Fruit fly (Drosophila melanogaster): ENCODE data around the gene CG13928.

Gene CG13928

dm6 chr3L:1661738-1662370 lies 33.7 kb upstream of the CG13928 start:
- no peak for TF ChIP-seq psq (optimal IDR thresholded peaks at IDR 0.05)

- no peak for TF ChIP-seq pan (optimal IDR thresholded peaks at IDR 0.05)
- TF ChIP-seq psq (optimal IDR thresholded peaks at IDR 0.05), result no peak
- no peak for TF ChIP-seq Dll (optimal IDR thresholded peaks at IDR 0.05)
- no peak for TF ChIP-seq usp (GFP tag; optimal IDR thresholded peaks at IDR 0.05)
- no peak for TF ChIP-seq EcR (GFP tag; optimal IDR thresholded peaks at IDR 0.05)
- no peak for TF ChIP-seq CG8478 (optimal IDR thresholded peaks at IDR 0.05)
Observed at dm6 chr3L:1653752-1654151, 25.6 kb upstream of the CG13928 start.

- no peak for TF ChIP-seq Dll (optimal IDR thresholded peaks at IDR 0.05)
- TF ChIP-seq EcR (GFP tag; optimal IDR thresholded peaks at IDR 0.05), result no peak
- no peak for TF ChIP-seq psq (optimal IDR thresholded peaks at IDR 0.05)
- TF ChIP-seq CG8478 (optimal IDR thresholded peaks at IDR 0.05), result no peak
- no peak for TF ChIP-seq pan (optimal IDR thresholded peaks at IDR 0.05)
Observed at dm6 chr3L:1652700-1653200, 24.6 kb upstream of the CG13928 start, which contains the start of the genes CG7970 and Vta1. Gene CG7970 (plus strand): TSS chr3L:1652750. Gene Vta1 (minus strand): TSS chr3L:1652900.

DNA sequence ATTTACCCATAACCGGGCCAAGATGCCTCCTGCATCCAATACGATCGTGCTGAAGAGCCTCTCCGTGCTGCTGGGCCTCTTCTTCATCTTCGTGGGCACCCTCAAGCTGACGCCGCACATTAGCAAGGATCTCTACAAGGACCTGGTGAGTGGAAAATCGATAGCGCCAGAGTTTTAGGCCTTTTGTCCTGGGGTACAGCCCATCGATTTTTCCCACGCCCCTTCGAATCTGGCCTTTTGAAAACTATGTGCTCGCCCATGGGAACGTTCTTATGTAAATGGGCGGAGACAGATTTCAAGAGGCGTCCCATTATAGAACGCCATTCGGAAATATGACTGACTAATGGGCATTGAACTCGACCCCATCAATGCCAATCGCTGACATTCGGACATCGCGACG lies 21.2 kb upstream of the CG13928 start:
- TF ChIP-seq pan (optimal IDR thresholded peaks at IDR 0.05), result no peak
- TF ChIP-seq EcR (GFP tag; optimal IDR thresholded peaks at IDR 0.05), result no peak
- TF ChIP-seq psq (optimal IDR thresholded peaks at IDR 0.05), result no peak
- no peak for TF ChIP-seq Dll (optimal IDR thresholded peaks at IDR 0.05)

dm6 chr3L:1648690-1649355 lies 20.6 kb upstream of the CG13928 start, which contains the start of gene CG13920:
Gene CG13920 (plus strand): TSS chr3L:1648944.
- TF ChIP-seq Dll (optimal IDR thresholded peaks at IDR 0.05) (no peak), pan (optimal IDR thresholded peaks at IDR 0.05) (no peak), EcR (GFP tag; optimal IDR thresholded peaks at IDR 0.05) (no peak), psq (optimal IDR thresholded peaks at IDR 0.05) (no peak), CG8478 (optimal IDR thresholded peaks at IDR 0.05) (no peak), usp (GFP tag; optimal IDR thresholded peaks at IDR 0.05) (no peak)

DNA sequence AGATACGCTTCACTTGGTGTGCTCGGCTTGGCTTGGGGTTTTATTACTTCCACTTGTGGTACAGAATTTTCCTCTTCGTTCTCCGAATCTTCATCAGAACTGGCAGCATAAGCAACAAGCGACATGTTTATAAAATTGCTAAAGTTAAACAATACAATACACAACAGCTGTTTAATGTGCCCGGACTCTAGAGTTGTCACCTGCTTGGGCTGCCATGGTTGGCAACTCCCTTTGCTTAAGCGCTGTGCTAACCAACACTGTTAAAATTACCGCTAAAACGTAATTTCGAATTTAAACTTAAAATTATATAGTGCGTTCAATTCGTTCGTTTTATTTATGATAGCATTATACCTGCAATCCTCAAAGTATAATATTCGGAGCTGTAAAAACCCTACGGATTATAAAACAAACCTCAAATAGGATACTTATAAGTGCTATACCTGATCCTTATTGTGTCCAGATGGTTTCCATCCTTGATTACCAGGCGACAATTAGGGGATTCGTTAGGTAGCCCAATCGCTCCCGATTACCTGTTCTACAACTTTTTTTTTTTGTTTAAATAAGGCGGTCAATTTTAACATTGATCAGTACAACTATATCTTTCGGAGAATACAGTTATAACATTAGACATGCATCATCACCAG lies 19.2 kb upstream of the CG13928 start, which contains the start of the genes CG17249 and Bro:
TSS of gene CG17249 (minus strand) at position 189 of the 644 bp plus-strand sequence.
TSS of gene Bro (plus strand) at position 594 of the 644 bp plus-strand sequence.
- no peak for TF ChIP-seq pan (optimal IDR thresholded peaks at IDR 0.05)
- TF ChIP-seq Dll (optimal IDR thresholded peaks at IDR 0.05), result no peak
- no peak for TF ChIP-seq EcR (GFP tag; optimal IDR thresholded peaks at IDR 0.05)
- TF ChIP-seq psq (optimal IDR thresholded peaks at IDR 0.05), result no peak
- no peak for TF ChIP-seq CG8478 (optimal IDR thresholded peaks at IDR 0.05)
- no peak for TF ChIP-seq usp (GFP tag; optimal IDR thresholded peaks at IDR 0.05)

dm6 chr3L:1644920-1645567 lies 16.9 kb upstream of the CG13928 start, which contains the start of the genes alphaCOP and CG13919:
Gene alphaCOP (minus strand): TSS chr3L:1645199.
Gene CG13919 (plus strand): TSS chr3L:1645467.
- TF ChIP-seq CG8478 (optimal IDR thresholded peaks at IDR 0.05), result no peak
- no peak for TF ChIP-seq Dll (optimal IDR thresholded peaks at IDR 0.05)
- TF ChIP-seq psq (optimal IDR thresholded peaks at IDR 0.05), result no peak
- TF ChIP-seq usp (GFP tag; optimal IDR thresholded peaks at IDR 0.05), result no peak
- TF ChIP-seq pan (optimal IDR thresholded peaks at IDR 0.05), result no peak
- TF ChIP-seq EcR (GFP tag; optimal IDR thresholded peaks at IDR 0.05), result no peak

- TF ChIP-seq usp (GFP tag; optimal IDR thresholded peaks at IDR 0.05) (no peak), Dll (optimal IDR thresholded peaks at IDR 0.05) (no peak), CG8478 (optimal IDR thresholded peaks at IDR 0.05) (no peak), EcR (GFP tag; optimal IDR thresholded peaks at IDR 0.05) (no peak), pan (optimal IDR thresholded peaks at IDR 0.05) (no peak), psq (optimal IDR thresholded peaks at IDR 0.05) (no peak)
Observed at dm6 chr3L:1639185-1639812, 11.1 kb upstream of the CG13928 start, which contains the start of the genes Mettl2 and Bgb. Gene Mettl2 (minus strand): TSS chr3L:1639235. Gene Bgb (plus strand): TSS chr3L:1639711.

dm6 chr3L:1637652-1638051 lies 9.5 kb upstream of the CG13928 start, which contains the start of gene nSyb:
Gene nSyb (minus strand): TSS chr3L:1637752.
- TF ChIP-seq psq (optimal IDR thresholded peaks at IDR 0.05) (no peak), EcR (GFP tag; optimal IDR thresholded peaks at IDR 0.05) (no peak), pan (optimal IDR thresholded peaks at IDR 0.05) (no peak), Dll (optimal IDR thresholded peaks at IDR 0.05) (no peak), usp (GFP tag; optimal IDR thresholded peaks at IDR 0.05) (no peak), CG8478 (optimal IDR thresholded peaks at IDR 0.05) (no peak)

dm6 chr3L:1636886-1637285 lies 8.7 kb upstream of the CG13928 start:
- TF ChIP-seq psq (optimal IDR thresholded peaks at IDR 0.05), result no peak
- TF ChIP-seq CG8478 (optimal IDR thresholded peaks at IDR 0.05), result no peak
- TF ChIP-seq Dll (optimal IDR thresholded peaks at IDR 0.05), result no peak
- TF ChIP-seq pan (optimal IDR thresholded peaks at IDR 0.05), result no peak
- no peak for TF ChIP-seq usp (GFP tag; optimal IDR thresholded peaks at IDR 0.05)

All from whole organism.